Worm (Caenorhabditis elegans): Measurements from ENCODE around the gene pdi-2.

Gene pdi-2

ce11 chrX:4523887-4524350 lies at the start of gene pdi-2 (continued):
- TF ChIP-seq aha-1 (tag; optimal IDR thresholded peaks at IDR 0.05) (peak; percentile 61), lin-15B (tag; optimal IDR thresholded peaks at IDR 0.05) (peak; percentile 8), C16A3.4 (tag; optimal IDR thresholded peaks at IDR 0.05) (peak; percentile 49), nhr-20 (tag; optimal IDR thresholded peaks at IDR 0.05) (peak; percentile 72), nhr-47 (tag; optimal IDR thresholded peaks at IDR 0.05) (peak; percentile 76), fkh-4 (tag; optimal IDR thresholded peaks at IDR 0.05; ENCODE audit: borderline replicate concordance) (no peak), nhr-76 (tag; optimal IDR thresholded peaks at IDR 0.05) (no peak), irx-1 (tag; optimal IDR thresholded peaks at IDR 0.05) (peak; percentile 55), nhr-237 (tag; optimal IDR thresholded peaks at IDR 0.05) (no peak), nhr-12 (tag; optimal IDR thresholded peaks at IDR 0.05) (no peak), ets-5 (GFP tag; IDR thresholded peaks at IDR 0.05) (no peak), unc-86 (tag; optimal IDR thresholded peaks at IDR 0.05) (peak; percentile 44), swsn-7 (tag; optimal IDR thresholded peaks at IDR 0.05) (peak; percentile 77), mdl-1 (tag; optimal IDR thresholded peaks at IDR 0.05) (peak in 1 of 2 experiments; percentile 79), blmp-1 (tag; optimal IDR thresholded peaks at IDR 0.05) (peak; percentile 92), nhr-28 (tag; optimal IDR thresholded peaks at IDR 0.05) (no peak), mab-9 (GFP tag; IDR thresholded peaks at IDR 0.05) (peak; percentile 69), unc-62 (GFP tag; optimal IDR thresholded peaks at IDR 0.05) (no peak), lin-35 (GFP tag; optimal IDR thresholded peaks at IDR 0.05) (peak; percentile 48 to 73), nhr-90 (tag; optimal IDR thresholded peaks at IDR 0.05; ENCODE audit: poor library complexity) (peak; percentile 80), vab-15 (tag; optimal IDR thresholded peaks at IDR 0.05) (no peak), C34B4.2 (tag; optimal IDR thresholded peaks at IDR 0.05) (no peak), egl-13 (tag; optimal IDR thresholded peaks at IDR 0.05) (peak; percentile 20), fkh-8 (tag; optimal IDR thresholded peaks at IDR 0.05) (peak; percentile 72), lir-3 (tag; optimal IDR thresholded peaks at IDR 0.05; ENCODE audit: poor library complexity) (no peak), hlh-4 (tag; optimal IDR thresholded peaks at IDR 0.05) (no peak), F16B12.6 (tag; optimal IDR thresholded peaks at IDR 0.05) (peak; percentile 26), aly-2 (tag; optimal IDR thresholded peaks at IDR 0.05) (no peak), sox-4 (tag; optimal IDR thresholded peaks at IDR 0.05) (no peak), alr-1 (tag; optimal IDR thresholded peaks at IDR 0.05; ENCODE audit: borderline replicate concordance) (no peak), sptf-1 (tag; optimal IDR thresholded peaks at IDR 0.05) (no peak), dsc-1 (tag; optimal IDR thresholded peaks at IDR 0.05) (peak; percentile 22)

- TF ChIP-seq fkh-8 (tag; optimal IDR thresholded peaks at IDR 0.05) (no peak), lir-3 (tag; optimal IDR thresholded peaks at IDR 0.05; ENCODE audit: poor library complexity) (no peak), C34B4.2 (tag; optimal IDR thresholded peaks at IDR 0.05) (no peak), ets-5 (GFP tag; IDR thresholded peaks at IDR 0.05) (no peak), rnt-1 (tag; optimal IDR thresholded peaks at IDR 0.05) (no peak), lin-35 (GFP tag; optimal IDR thresholded peaks at IDR 0.05) (peak in 1 of 2 experiments; percentile 21), unc-30 (tag; optimal IDR thresholded peaks at IDR 0.05) (no peak), nhr-90 (tag; optimal IDR thresholded peaks at IDR 0.05; ENCODE audit: poor library complexity) (no peak), irx-1 (tag; optimal IDR thresholded peaks at IDR 0.05) (no peak), nhr-47 (tag; optimal IDR thresholded peaks at IDR 0.05) (no peak), elt-2 (tag; optimal IDR thresholded peaks at IDR 0.05) (peak; percentile 65), C16A3.4 (tag; optimal IDR thresholded peaks at IDR 0.05) (no peak), zag-1 (tag; optimal IDR thresholded peaks at IDR 0.05) (no peak), swsn-7 (tag; optimal IDR thresholded peaks at IDR 0.05) (no peak)
Measured at ce11 chrX:4478503-4478902, 45.5 kb upstream of the pdi-2 start.

ce11 chrX:4479960-4480359 lies 44.0 kb upstream of the pdi-2 start:
- no peak for TF ChIP-seq ceh-63 (GFP tag; optimal IDR thresholded peaks at IDR 0.05)
- TF ChIP-seq lin-35 (GFP tag; optimal IDR thresholded peaks at IDR 0.05), result peak in 1 of 2 experiments; percentile 8

ce11 chrX:4480800-4481199 lies 43.2 kb upstream of the pdi-2 start:
- TF ChIP-seq pqm-1 (tag; optimal IDR thresholded peaks at IDR 0.05) (peak; percentile 31), irx-1 (tag; optimal IDR thresholded peaks at IDR 0.05) (no peak), lin-35 (GFP tag; optimal IDR thresholded peaks at IDR 0.05) (peak in 1 of 2 experiments; percentile 17), elt-2 (tag; optimal IDR thresholded peaks at IDR 0.05) (peak; percentile 85)
